Worm (Caenorhabditis elegans) whole organism, early embryonic: Measurements from ENCODE around the gene H20J04.1.

Experiments
- ama-1 ChIP-seq: fragments of 150-350 bp; optimal IDR thresholded peaks from 2 replicates; lab custom pipeline; 2014
- sea-1 ChIP-seq: fragments of 200-800 bp; sonication (Bioruptor generic); conservative IDR thresholded peaks from 2 replicates; pipeline ENCODE4 v1.3.6; 2022; ENCODE audit warnings: missing genetic modification characterization, missing compliant biosample characterization

ce11 chrII:4358765-4359164 is 3.4 kb downstream of the H20J04.1 start, which contains the start of gene lat-2:
- TF ChIP-seq ama-1 (lab: Kevin White, UChicago) (no peak), sea-1 (GFP tag; lab: Robert Waterston, UW) (no peak)
